Fruit fly (Drosophila melanogaster): ENCODE results near the gene CG7910.

The CG7910 gene

DNA sequence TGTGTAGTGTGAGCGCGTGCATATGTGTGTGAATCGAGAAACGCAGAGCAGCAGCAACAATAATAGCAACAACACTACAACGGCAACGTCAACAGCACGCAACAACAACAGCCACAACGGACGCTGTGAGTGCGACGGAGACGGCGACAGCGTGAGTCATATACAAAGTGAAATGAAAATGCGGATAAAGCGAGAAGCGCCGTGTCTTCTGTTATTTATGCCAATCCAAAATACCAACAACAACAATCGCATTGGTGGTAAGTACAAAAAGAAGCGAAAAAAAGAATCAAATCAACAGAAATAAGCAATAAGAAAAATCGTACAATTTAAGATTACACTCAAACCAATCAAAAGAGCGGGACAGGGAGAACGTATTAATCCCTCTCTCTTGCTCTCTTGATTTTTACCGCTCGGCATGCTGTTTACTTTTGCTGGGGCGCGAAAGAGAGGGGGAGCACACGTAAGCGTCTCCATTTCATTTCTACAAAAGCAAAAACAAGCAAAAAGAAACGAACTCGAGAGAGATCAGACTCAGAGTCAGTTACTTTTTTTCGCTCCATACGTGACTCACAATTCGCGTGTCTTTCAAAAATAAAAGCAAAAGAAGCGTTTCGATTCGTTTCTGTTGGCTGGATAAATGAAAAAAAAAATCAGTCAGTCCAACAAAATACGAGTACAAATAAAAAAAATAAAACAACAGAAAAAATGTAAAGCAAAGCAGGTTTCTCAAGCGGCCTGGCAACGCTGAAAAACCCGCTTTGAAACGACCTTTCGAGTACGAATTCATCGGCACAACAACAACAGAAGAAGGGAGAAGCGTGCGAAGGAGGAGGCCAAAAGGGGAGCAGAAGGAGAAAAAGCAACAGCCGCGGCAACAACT is 19.0 kb downstream of the CG7910 start (continued):
- TF ChIP-seq Jarid2 (GFP tag; optimal IDR thresholded peaks at IDR 0.05): no peak
- no peak for TF ChIP-seq CG17568 (GFP tag; optimal IDR thresholded peaks at IDR 0.05)
- no peak for TF ChIP-seq CG31388 (GFP tag; optimal IDR thresholded peaks at IDR 0.05)
- peak; percentile 41 for TF ChIP-seq CG11398 (GFP tag; optimal IDR thresholded peaks at IDR 0.05)
- peak; percentile 71 for TF ChIP-seq Nf-YC (tag; optimal IDR thresholded peaks at IDR 0.05)
- no peak for TF ChIP-seq Fer3 (tag; optimal IDR thresholded peaks at IDR 0.05)
- TF ChIP-seq CG7987 (GFP tag; optimal IDR thresholded peaks at IDR 0.05): peak; percentile 1
- peak; percentile 4 for TF ChIP-seq lab (GFP tag; optimal IDR thresholded peaks at IDR 0.05)
- TF ChIP-seq Xrp1 (GFP tag; IDR thresholded peaks at IDR 0.05): no peak
- peak; percentile 33 for TF ChIP-seq yki (optimal IDR thresholded peaks at IDR 0.05)
- TF ChIP-seq croc (GFP tag; conservative IDR thresholded peaks at IDR 0.05): no peak
- TF ChIP-seq Lpt (GFP tag; optimal IDR thresholded peaks at IDR 0.05): peak; percentile 40
- peak; percentile 90 for TF ChIP-seq lbe (GFP tag; optimal IDR thresholded peaks at IDR 0.05)
- TF ChIP-seq CG7963 (GFP tag; IDR thresholded peaks at IDR 0.05; ENCODE audit: partially characterized antibody): no peak
- TF ChIP-seq nerfin-1 (tag; optimal IDR thresholded peaks at IDR 0.05): no peak
- TF ChIP-seq bsh (GFP tag; optimal IDR thresholded peaks at IDR 0.05): peak in 1 of 2 experiments; percentile 100
- no peak for TF ChIP-seq CG33557 (GFP tag; optimal IDR thresholded peaks at IDR 0.05)
- TF ChIP-seq CG12299 (tag; optimal IDR thresholded peaks at IDR 0.05): peak; percentile 10
- no peak for TF ChIP-seq ssp (GFP tag; IDR thresholded peaks at IDR 0.05)
- no peak for TF ChIP-seq seq (GFP tag; IDR thresholded peaks at IDR 0.05)
- peak; percentile 71 for TF ChIP-seq CG1832 (GFP tag; optimal IDR thresholded peaks at IDR 0.05)

DNA sequence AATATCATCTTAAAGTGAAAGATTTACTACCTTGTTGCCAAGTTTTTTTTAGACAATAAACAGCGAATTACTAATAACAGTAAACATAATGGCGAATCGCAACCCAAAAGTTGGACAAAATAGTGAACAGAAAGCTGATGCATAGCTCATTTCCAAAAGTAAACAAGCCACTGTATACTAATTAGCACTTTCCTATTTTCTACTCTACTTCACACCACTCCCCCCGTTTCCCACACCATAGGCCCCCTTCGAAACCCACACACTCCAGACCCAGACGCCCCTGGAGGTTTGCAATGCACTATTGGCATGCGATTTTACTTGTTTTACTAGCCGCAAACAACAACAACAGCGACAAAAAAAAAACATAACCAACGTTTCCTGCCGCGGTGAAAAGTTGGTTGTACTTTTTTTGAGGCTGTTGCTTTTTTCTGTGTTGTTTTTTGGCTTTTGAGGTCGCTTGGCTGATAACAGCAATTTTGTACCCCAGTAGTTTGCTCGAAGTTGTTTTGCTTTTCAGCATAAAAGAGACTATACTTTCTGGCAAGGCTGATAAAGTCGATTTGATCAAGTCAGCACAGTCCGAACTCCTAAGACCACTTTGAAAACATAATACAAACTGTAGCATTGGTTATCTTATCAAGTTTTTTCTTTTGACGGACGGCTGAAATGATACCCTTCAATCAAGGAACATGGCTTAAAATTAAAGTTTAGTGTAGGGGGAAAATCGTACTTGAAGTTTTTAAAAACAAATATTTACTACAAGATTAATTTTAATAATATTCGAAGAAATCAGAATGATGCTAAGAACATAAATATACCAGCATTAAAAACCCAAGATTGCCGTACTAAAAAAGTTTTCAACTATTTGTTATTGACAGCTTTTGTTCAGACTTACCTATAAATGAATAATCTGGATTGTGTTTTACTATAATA is 20.1 kb downstream of the CG7910 start:
- TF ChIP-seq CG3281 (GFP tag; optimal IDR thresholded peaks at IDR 0.05): peak; percentile 17
- peak; percentile 69 for TF ChIP-seq D19B (GFP tag; optimal IDR thresholded peaks at IDR 0.05)
- peak; percentile 27 for TF ChIP-seq CG2120 (GFP tag; optimal IDR thresholded peaks at IDR 0.05)
- TF ChIP-seq exex (tag; optimal IDR thresholded peaks at IDR 0.05): peak; percentile 70
- peak; percentile 46 for TF ChIP-seq Med (GFP tag)
- TF ChIP-seq D19A (tag; optimal IDR thresholded peaks at IDR 0.05): peak; percentile 50
- TF ChIP-seq CG2116 (GFP tag; optimal IDR thresholded peaks at IDR 0.05): peak; percentile 5
- TF ChIP-seq ATbp (GFP tag; optimal IDR thresholded peaks at IDR 0.05): peak; percentile 4
- peak; percentile 10 for TF ChIP-seq CG34376 (GFP tag; optimal IDR thresholded peaks at IDR 0.05)
- TF ChIP-seq nom (GFP tag; optimal IDR thresholded peaks at IDR 0.05): peak; percentile 67
- no peak for TF ChIP-seq CG4820 (GFP tag; optimal IDR thresholded peaks at IDR 0.05)
- peak; percentile 9 for TF ChIP-seq Oli (tag; optimal IDR thresholded peaks at IDR 0.05)
- TF ChIP-seq CG10565 (GFP tag; optimal IDR thresholded peaks at IDR 0.05): no peak
- no peak for TF ChIP-seq CG6272 (GFP tag; IDR thresholded peaks at IDR 0.05)
- 0 out of 2 replicates have a peak, but pooled peaks have one; percentile 2 for TF ChIP-seq Drgx (GFP tag; IDR thresholded peaks at IDR 0.05)
- peak; percentile 0 for TF ChIP-seq gem (tag; optimal IDR thresholded peaks at IDR 0.05)
- no peak for TF ChIP-seq fru (optimal IDR thresholded peaks at IDR 0.05)
